Worm (Caenorhabditis elegans): ENCODE results near the gene T20D3.5.
A peak's percentile ranks its signal among the peaks of the same experiment; 100 is the strongest.

T20D3.5 gene

DNA sequence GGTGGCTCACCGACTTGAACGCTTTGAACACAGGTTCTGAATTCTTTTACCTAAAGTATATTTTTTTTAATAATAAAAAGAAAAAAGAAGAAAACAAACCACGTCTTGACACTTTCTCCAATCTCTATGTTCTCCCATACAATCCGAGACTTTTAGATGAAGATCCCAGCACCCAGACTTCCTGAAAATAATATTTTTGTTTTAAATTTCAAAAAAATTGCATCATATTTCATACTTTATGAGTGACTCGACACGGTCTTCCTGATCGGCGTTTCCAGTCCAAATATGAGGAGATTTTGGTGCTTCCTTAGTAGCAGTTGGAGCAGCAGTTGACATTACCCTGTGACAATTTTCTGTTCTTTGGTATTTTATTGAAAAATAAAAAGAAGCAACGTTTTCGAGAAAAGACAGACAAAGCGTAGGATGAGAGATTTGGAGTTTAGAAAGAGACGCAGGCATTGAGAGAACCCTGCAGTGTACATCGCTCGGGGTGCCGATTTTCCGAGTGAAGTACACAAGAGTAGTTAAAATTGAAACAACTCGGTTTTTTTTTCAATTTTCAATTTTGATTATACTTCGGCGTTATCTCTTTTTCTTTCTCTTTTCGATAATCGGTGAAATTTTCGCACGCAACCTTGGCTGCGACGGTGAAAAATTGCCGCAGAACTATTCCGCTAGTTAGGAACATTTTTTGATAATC is 1.1 kb upstream of the T20D3.5 start, which contains the start of the genes coa-4 and T20D3.14 (continued):
- TF ChIP-seq php-3 (GFP tag; IDR thresholded peaks at IDR 0.05) (no peak), unc-130 (GFP tag; optimal IDR thresholded peaks at IDR 0.05) (no peak), mes-2 (tag; optimal IDR thresholded peaks at IDR 0.05; ENCODE audit: poor library complexity, severe bottlenecking) (peak; percentile 56), ztf-11 (tag; optimal IDR thresholded peaks at IDR 0.05) (no peak), ctbp-1 (GFP tag; IDR thresholded peaks at IDR 0.05) (no peak), aha-1 (tag) (peak; percentile 63), ceh-62 (tag; optimal IDR thresholded peaks at IDR 0.05) (no peak), sdz-12 (GFP tag; optimal IDR thresholded peaks at IDR 0.05) (no peak), daf-19 (GFP tag; conservative IDR thresholded peaks at IDR 0.05) (no peak), ceh-32 (tag; optimal IDR thresholded peaks at IDR 0.05; ENCODE audit: poor library complexity) (no peak), tra-1 (GFP tag; IDR thresholded peaks at IDR 0.05) (no peak), ces-1 (GFP tag; optimal IDR thresholded peaks at IDR 0.05) (no peak), vab-7 (GFP tag; IDR thresholded peaks at IDR 0.05) (no peak), gei-8 (GFP tag; optimal IDR thresholded peaks at IDR 0.05) (no peak), mdl-1 (tag; optimal IDR thresholded peaks at IDR 0.05) (no peak), nhr-42 (GFP tag; IDR thresholded peaks at IDR 0.05) (no peak), aly-2 (tag; optimal IDR thresholded peaks at IDR 0.05) (no peak), lsy-2 (tag; optimal IDR thresholded peaks at IDR 0.05) (peak in 1 of 2 experiments; percentile 57), dve-1 (tag; optimal IDR thresholded peaks at IDR 0.05; ENCODE audit: insufficient read depth) (peak; percentile 69), egl-27 (tag; optimal IDR thresholded peaks at IDR 0.05) (no peak), lin-39 (tag; optimal IDR thresholded peaks at IDR 0.05) (no peak), Y5F2A.4 (GFP tag; optimal IDR thresholded peaks at IDR 0.05) (no peak), T20F7.1 (GFP tag; optimal IDR thresholded peaks at IDR 0.05) (no peak), lin-38 (GFP tag; IDR thresholded peaks at IDR 0.05) (peak; percentile 29; the same call in 1 of the 2 replicates), T26A8.4 (GFP tag; IDR thresholded peaks at IDR 0.05) (no peak), ceh-28 (tag; optimal IDR thresholded peaks at IDR 0.05) (no peak), nhr-48 (tag; optimal IDR thresholded peaks at IDR 0.05) (no peak), dmd-8 (GFP tag; IDR thresholded peaks at IDR 0.05) (no peak), lim-7 (GFP tag; IDR thresholded peaks at IDR 0.05) (no peak), mxl-3 (GFP tag; optimal IDR thresholded peaks at IDR 0.05) (no peak), daf-12 (tag; optimal IDR thresholded peaks at IDR 0.05) (no peak), mdt-29 (GFP tag; IDR thresholded peaks at IDR 0.05) (no peak), hif-1 (tag; optimal IDR thresholded peaks at IDR 0.05) (no peak), lin-1 (GFP tag; IDR thresholded peaks at IDR 0.05) (peak; percentile 49; the same call in 1 of the 2 replicates), nhr-102 (tag; optimal IDR thresholded peaks at IDR 0.05) (no peak), madf-5 (GFP tag; IDR thresholded peaks at IDR 0.05) (no peak), tag-97 (GFP tag; IDR thresholded peaks at IDR 0.05) (no peak), zip-2 (tag; optimal IDR thresholded peaks at IDR 0.05) (no peak), lin-15B (tag; optimal IDR thresholded peaks at IDR 0.05) (no peak), nhr-6 (tag; optimal IDR thresholded peaks at IDR 0.05) (no peak), saeg-2 (GFP tag; IDR thresholded peaks at IDR 0.05) (no peak), Y75B8A.6 (GFP tag; IDR thresholded peaks at IDR 0.05) (no peak), madf-9 (GFP tag; conservative IDR thresholded peaks at IDR 0.05) (no peak), dmd-6 (GFP tag; IDR thresholded peaks at IDR 0.05) (peak; percentile 75), ZK546.5 (tag; optimal IDR thresholded peaks at IDR 0.05) (no peak), mep-1 (tag; optimal IDR thresholded peaks at IDR 0.05) (peak; percentile 55), pha-4 (GFP tag; IDR thresholded peaks at IDR 0.05) (no peak), pha-4 (tag; optimal IDR thresholded peaks at IDR 0.05) (peak; percentile 40), F49E8.2 (tag; optimal IDR thresholded peaks at IDR 0.05; ENCODE audit: borderline replicate concordance) (no peak), fos-1 (tag; optimal IDR thresholded peaks at IDR 0.05) (no peak), zfp-2 (tag; optimal IDR thresholded peaks at IDR 0.05) (no peak)

Data from whole organism, L4 larva.